Worm (Caenorhabditis elegans): ENCODE results near the gene H38K22.6.

DNA sequence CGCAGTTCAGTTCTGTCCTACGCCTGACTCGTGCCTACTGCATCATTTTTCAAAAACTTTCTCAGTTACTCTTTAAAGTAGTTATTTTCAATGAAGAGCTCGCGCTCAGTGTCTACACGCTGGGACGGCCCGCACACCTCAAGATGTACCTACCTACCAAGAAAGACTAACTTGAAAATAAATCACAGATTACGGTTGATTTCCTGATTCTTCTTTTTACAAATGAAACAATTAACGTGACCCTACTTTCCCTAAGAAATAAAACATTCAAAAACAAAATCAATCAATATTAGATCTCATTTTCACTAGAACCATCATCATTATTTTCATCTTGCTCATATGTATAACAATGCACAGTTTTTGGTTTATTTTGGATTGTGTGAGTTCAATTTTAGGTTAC lies 1.2 kb downstream of the H38K22.6 start, which contains the start of gene H38K22.7:
- TF ChIP-seq grh-1 (GFP tag; IDR thresholded peaks at IDR 0.05) = no peak
- no peak for TF ChIP-seq alr-1 (tag; optimal IDR thresholded peaks at IDR 0.05; ENCODE audit: borderline replicate concordance)
- TF ChIP-seq ceh-90 (tag; optimal IDR thresholded peaks at IDR 0.05) = no peak
- no peak for TF ChIP-seq egl-27 (tag; optimal IDR thresholded peaks at IDR 0.05)
- TF ChIP-seq jun-1 (tag; optimal IDR thresholded peaks at IDR 0.05) = no peak
- no peak for TF ChIP-seq unc-86 (tag; optimal IDR thresholded peaks at IDR 0.05)
- no peak for TF ChIP-seq C16A3.4 (tag; optimal IDR thresholded peaks at IDR 0.05)
- no peak for TF ChIP-seq ztf-11 (tag; optimal IDR thresholded peaks at IDR 0.05)
- TF ChIP-seq ceh-63 (GFP tag; optimal IDR thresholded peaks at IDR 0.05) = no peak
- no peak for TF ChIP-seq nhr-12 (tag; optimal IDR thresholded peaks at IDR 0.05)

Measured in whole organism, L1 larva.